Worm (Caenorhabditis elegans): Measurements from ENCODE around the gene F54H12.7.

ce11 chrIII:7979659-7980058 is 10.5 kb downstream of the F54H12.7 start, which contains the start of gene clp-1:
- TF ChIP-seq ama-1 (optimal IDR thresholded peaks at IDR 0.05) (no peak), pes-1 (GFP tag; IDR thresholded peaks at IDR 0.05) (no peak), ceh-36 (tag; optimal IDR thresholded peaks at IDR 0.05) (no peak), flt-1 (GFP tag; IDR thresholded peaks at IDR 0.05) (no peak)

Data from whole organism, early embryonic.